Worm (Caenorhabditis elegans) whole organism, L4 larva: ENCODE results near the gene C01G5.4.

Experiments
- aha-1 ChIP-seq: fragments of 150-350 bp; peaks from one replicate; lab custom pipeline; 2014; ENCODE audit warnings: missing biosample characterization, missing genetic modification characterization
- ceh-82 ChIP-seq: sonication (generic microtip); optimal IDR thresholded peaks from 2 replicates; lab custom pipeline; 2017; ENCODE audit warnings: missing biosample characterization, missing genetic modification characterization
- lin-1 ChIP-seq: fragments of 200-800 bp; sonication (Bioruptor generic); IDR thresholded peaks from 2 replicates; pipeline ENCODE4 v1.3.6; 2022; ENCODE audit warnings: missing genetic modification reagents, missing genetic modification characterization, missing compliant biosample characterization

- TF ChIP-seq aha-1 (tag; lab: Kevin White, UChicago) (no peak), ceh-82 (tag; lab: Kevin White, UChicago) (no peak), lin-1 (GFP tag; lab: Robert Waterston, UW) (no peak)
These were observed 7.8 kb upstream of the C01G5.4 start for ce11 chrIV:6523773-6524172.
